Fruit fly (Drosophila melanogaster): Measurements from ENCODE around the gene Efa6.

The Efa6 gene

dm6 chr3R:22580546-22580945, 7.0 kb upstream of the Efa6 start, which contains the start of gene CSN6 (continued):
- no peak for TF ChIP-seq CG15696 (tag; optimal IDR thresholded peaks at IDR 0.05)
- no peak for TF ChIP-seq ase (GFP tag; IDR thresholded peaks at IDR 0.05)
- peak; percentile 56 for TF ChIP-seq MESR4 (GFP tag; optimal IDR thresholded peaks at IDR 0.05)
- TF ChIP-seq hbn (GFP tag; IDR thresholded peaks at IDR 0.05; ENCODE audit: partially characterized antibody) = peak; percentile 69
- TF ChIP-seq ato (GFP tag; IDR thresholded peaks at IDR 0.05; ENCODE audit: partially characterized antibody) = peak; percentile 86
- TF ChIP-seq CG15514 (GFP tag; optimal IDR thresholded peaks at IDR 0.05) = peak; percentile 74
- TF ChIP-seq caup (GFP tag; optimal IDR thresholded peaks at IDR 0.05; ENCODE audit: severe bottlenecking) = no peak
- no peak for TF ChIP-seq odd (GFP tag; optimal IDR thresholded peaks at IDR 0.05)
- TF ChIP-seq cg (GFP tag; optimal IDR thresholded peaks at IDR 0.05) = no peak
- peak; percentile 93 for TF ChIP-seq MBD-R2 (GFP tag; IDR thresholded peaks at IDR 0.05)
- no peak for TF ChIP-seq stc (GFP tag; IDR thresholded peaks at IDR 0.05)
- TF ChIP-seq PHDP (tag; optimal IDR thresholded peaks at IDR 0.05) = no peak
- no peak for TF ChIP-seq CG6272 (GFP tag; IDR thresholded peaks at IDR 0.05)
- TF ChIP-seq CG32767 (GFP tag; IDR thresholded peaks at IDR 0.05) = no peak
- peak; percentile 90 for TF ChIP-seq CG6791 (GFP tag; IDR thresholded peaks at IDR 0.05; ENCODE audit: partially characterized antibody)
- TF ChIP-seq grau (tag; optimal IDR thresholded peaks at IDR 0.05) = peak; percentile 8
- TF ChIP-seq hkb (optimal IDR thresholded peaks at IDR 0.05) = peak; percentile 29
- TF ChIP-seq hkb (GFP tag; IDR thresholded peaks at IDR 0.05) = no peak
- peak; percentile 60; the same call in 2 of the 3 replicates for TF ChIP-seq Doc3 (GFP tag; IDR thresholded peaks at IDR 0.05; ENCODE audit: partially characterized antibody)
- TF ChIP-seq CG34224 (GFP tag; IDR thresholded peaks at IDR 0.05; ENCODE audit: partially characterized antibody) = peak; percentile 85
- no peak for TF ChIP-seq zfh1 (GFP tag; IDR thresholded peaks at IDR 0.05)
- TF ChIP-seq CG3995 (GFP tag; optimal IDR thresholded peaks at IDR 0.05) = peak; percentile 15
- no peak for TF ChIP-seq schlank (tag; optimal IDR thresholded peaks at IDR 0.05)
- TF ChIP-seq zfh2 (GFP tag; optimal IDR thresholded peaks at IDR 0.05) = peak; percentile 4
- TF ChIP-seq dm (GFP tag; optimal IDR thresholded peaks at IDR 0.05) = peak; percentile 8
- TF ChIP-seq knrl (GFP tag; IDR thresholded peaks at IDR 0.05; ENCODE audit: partially characterized antibody) = peak; percentile 85
- TF ChIP-seq Elba2 (GFP tag; optimal IDR thresholded peaks at IDR 0.05) = no peak
- peak; percentile 35 for TF ChIP-seq bcd (GFP tag; optimal IDR thresholded peaks at IDR 0.05)
- peak; percentile 93 for TF ChIP-seq Dref (GFP tag; IDR thresholded peaks at IDR 0.05)
- TF ChIP-seq Lhr (GFP tag; optimal IDR thresholded peaks at IDR 0.05) = peak; percentile 2
- TF ChIP-seq CG14860 (GFP tag; IDR thresholded peaks at IDR 0.05; ENCODE audit: partially characterized antibody) = peak; percentile 78
- no peak for TF ChIP-seq CG33557 (GFP tag; optimal IDR thresholded peaks at IDR 0.05)
- TF ChIP-seq maf-S (GFP tag; optimal IDR thresholded peaks at IDR 0.05) = no peak
- no peak for TF ChIP-seq cwo (GFP tag; optimal IDR thresholded peaks at IDR 0.05)
- TF ChIP-seq HLHmδ (GFP tag; optimal IDR thresholded peaks at IDR 0.05) = no peak
- peak; percentile 9 for TF ChIP-seq CoRest (tag; optimal IDR thresholded peaks at IDR 0.05)
- peak; percentile 84 for TF ChIP-seq amos (GFP tag; IDR thresholded peaks at IDR 0.05; ENCODE audit: partially characterized antibody)
- TF ChIP-seq CG1647 (GFP tag; optimal IDR thresholded peaks at IDR 0.05) = no peak
- peak; percentile 41 for TF ChIP-seq Abd-B (GFP tag; optimal IDR thresholded peaks at IDR 0.05)
- TF ChIP-seq stwl (tag; optimal IDR thresholded peaks at IDR 0.05) = peak; percentile 89
- no peak for TF ChIP-seq CG10321 (GFP tag; IDR thresholded peaks at IDR 0.05)
- TF ChIP-seq CG9609 (GFP tag; optimal IDR thresholded peaks at IDR 0.05) = no peak
- TF ChIP-seq lbe (GFP tag; optimal IDR thresholded peaks at IDR 0.05) = no peak
- TF ChIP-seq CG14710 (tag; optimal IDR thresholded peaks at IDR 0.05) = peak; percentile 99
- TF ChIP-seq dmrt11E (tag; optimal IDR thresholded peaks at IDR 0.05) = no peak
- no peak for TF ChIP-seq CG31441 (GFP tag; IDR thresholded peaks at IDR 0.05)
- TF ChIP-seq Nf-YC (tag; optimal IDR thresholded peaks at IDR 0.05) = peak; percentile 68
- TF ChIP-seq btn (GFP tag; optimal IDR thresholded peaks at IDR 0.05) = no peak
- peak; percentile 56 for TF ChIP-seq phol (tag; optimal IDR thresholded peaks at IDR 0.05)
- TF ChIP-seq chinmo (GFP tag; IDR thresholded peaks at IDR 0.05; ENCODE audit: partially characterized antibody) = peak; percentile 75; the same call in 1 of the 4 replicates
